Fruit fly (Drosophila melanogaster) whole organism, prepupa: Measurements from ENCODE around the gene CG9733.
A peak's percentile ranks its signal among the peaks of the same experiment; 100 is the strongest.

Experiments
- Blimp-1 ChIP-seq: fragments of 200-800 bp; sonication (Bioruptor generic); optimal IDR thresholded peaks from 3 replicates; lab custom pipeline; 2017; ENCODE audit warnings: missing biosample characterization, missing genetic modification characterization, mild to moderate bottlenecking, moderate library complexity, missing genetic modification reagents
- CG10631 ChIP-seq: fragments of 200-800 bp; sonication (Bioruptor generic); optimal IDR thresholded peaks from 2 replicates; lab custom pipeline; 2016; ENCODE audit warnings: missing biosample characterization, missing genetic modification characterization
- CG10669 ChIP-seq: fragments of 200-800 bp; sonication (Bioruptor generic); optimal IDR thresholded peaks from 3 replicates; lab custom pipeline; 2018; ENCODE audit warnings: missing biosample characterization, mild to moderate bottlenecking, missing genetic modification characterization, moderate library complexity
- CG11294 ChIP-seq: fragments of 200-800 bp; sonication (Bioruptor generic); IDR thresholded peaks from 2 replicates; pipeline ENCODE4 v1.3.6; 2022; ENCODE audit warnings: missing biosample characterization, missing genetic modification characterization
- CG11762 ChIP-seq: fragments of 200-800 bp; sonication (Bioruptor generic); optimal IDR thresholded peaks from 3 replicates; lab custom pipeline; 2016; ENCODE audit warnings: missing biosample characterization, missing genetic modification characterization; ENCODE audit not compliant: insufficient read depth
- CG11902 ChIP-seq: fragments of 200-800 bp; sonication (Bioruptor generic); optimal IDR thresholded peaks from 3 replicates; lab custom pipeline; 2016; ENCODE audit warnings: missing biosample characterization, missing genetic modification characterization
- CG1621 ChIP-seq: fragments of 200-800 bp; sonication (Bioruptor generic); optimal IDR thresholded peaks from 3 replicates; lab custom pipeline; 2018; ENCODE audit warnings: missing biosample characterization, mild to moderate bottlenecking, missing genetic modification characterization
- CG3032 ChIP-seq: fragments of 200-800 bp; optimal IDR thresholded peaks from 2 replicates; lab custom pipeline; 2019; ENCODE audit warnings: missing biosample characterization, mild to moderate bottlenecking, missing genetic modification characterization, moderate library complexity
- CG31627 ChIP-seq: fragments of 200-800 bp; sonication (Bioruptor generic); optimal IDR thresholded peaks from 3 replicates; lab custom pipeline; 2016; ENCODE audit warnings: missing biosample characterization, missing genetic modification characterization
- CG32006 ChIP-seq: fragments of 200-800 bp; sonication (Bioruptor generic); optimal IDR thresholded peaks from 3 replicates; lab custom pipeline; 2017; ENCODE audit warnings: missing biosample characterization, mild to moderate bottlenecking, missing genetic modification characterization
- CG3919 ChIP-seq: fragments of 200-800 bp; sonication (Bioruptor generic); optimal IDR thresholded peaks from 3 replicates; lab custom pipeline; 2016; ENCODE audit warnings: missing biosample characterization, missing genetic modification characterization
- CG4318 ChIP-seq: fragments of 200-800 bp; sonication (Bioruptor generic); optimal IDR thresholded peaks from 3 replicates; lab custom pipeline; 2017; ENCODE audit warnings: missing biosample characterization, mild to moderate bottlenecking, missing genetic modification characterization
- CG6163 ChIP-seq: fragments of 200-800 bp; sonication (Bioruptor generic); IDR thresholded peaks from 3 replicates; pipeline ENCODE4 v1.3.6; 2022; ENCODE audit warnings: missing biosample characterization, missing genetic modification characterization
- CG6276 ChIP-seq: fragments of 200-800 bp; sonication (Bioruptor generic); optimal IDR thresholded peaks from 2 replicates; lab custom pipeline; 2017; ENCODE audit warnings: missing biosample characterization, mild to moderate bottlenecking, missing genetic modification characterization
- CG6792 ChIP-seq: fragments of 200-800 bp; sonication (Bioruptor generic); optimal IDR thresholded peaks from 3 replicates; lab custom pipeline; 2016; ENCODE audit warnings: missing biosample characterization, missing genetic modification characterization
- CG7368 ChIP-seq: fragments of 200-800 bp; sonication (Bioruptor generic); optimal IDR thresholded peaks from 3 replicates; lab custom pipeline; 2016; ENCODE audit warnings: missing biosample characterization, missing genetic modification characterization
- CG8119 ChIP-seq: fragments of 200-800 bp; sonication (Bioruptor generic); IDR thresholded peaks from 3 replicates; pipeline ENCODE4 v1.3.6; 2022; ENCODE audit warnings: missing biosample characterization, missing genetic modification characterization
- CG8319 ChIP-seq: fragments of 200-800 bp; sonication (Bioruptor generic); optimal IDR thresholded peaks from 3 replicates; lab custom pipeline; 2016; ENCODE audit warnings: missing biosample characterization, missing genetic modification characterization
- CG8632 ChIP-seq: fragments of 200-800 bp; sonication (Bioruptor generic); optimal IDR thresholded peaks from 3 replicates; lab custom pipeline; 2016; ENCODE audit warnings: missing biosample characterization, missing genetic modification characterization
- CG9139 ChIP-seq: fragments of 200-800 bp; sonication (Bioruptor generic); optimal IDR thresholded peaks from 3 replicates; lab custom pipeline; 2017; ENCODE audit warnings: missing biosample characterization, mild to moderate bottlenecking, missing genetic modification characterization
- Eip75B ChIP-seq: fragments of 200-800 bp; sonication (Bioruptor generic); optimal IDR thresholded peaks from 3 replicates; lab custom pipeline; 2016; ENCODE audit warnings: missing biosample characterization, missing genetic modification characterization
- Eip78C ChIP-seq: fragments of 200-800 bp; sonication (Bioruptor generic); peaks from one replicate; lab custom pipeline; 2016; ENCODE audit warnings: missing biosample characterization, missing genetic modification characterization
- Eip93F ChIP-seq: fragments of 200-800 bp; sonication (Bioruptor generic); optimal IDR thresholded peaks from 2 replicates; lab custom pipeline; 2016; ENCODE audit warnings: missing biosample characterization, mild to moderate bottlenecking, missing genetic modification characterization
- Gug ChIP-seq: fragments of 200-800 bp; sonication (Bioruptor generic); IDR thresholded peaks from 2 replicates; pipeline ENCODE4 v1.3.6; 2022; ENCODE audit warnings: missing biosample characterization, missing genetic modification characterization
- Hr38 ChIP-seq: sonication (Bioruptor generic); optimal IDR thresholded peaks from 2 replicates; lab custom pipeline; 2016; ENCODE audit warnings: missing biosample characterization, missing genetic modification characterization
- Hr39 ChIP-seq: fragments of 200-800 bp; sonication (Bioruptor generic); optimal IDR thresholded peaks from 2 replicates; lab custom pipeline; 2016; ENCODE audit warnings: missing biosample characterization, missing genetic modification characterization
- Met ChIP-seq: fragments of 200-800 bp; sonication (Bioruptor generic); optimal IDR thresholded peaks from 3 replicates; lab custom pipeline; 2016; ENCODE audit warnings: missing biosample characterization, missing genetic modification characterization
- Sox102F ChIP-seq: fragments of 200-800 bp; sonication (Bioruptor generic); optimal IDR thresholded peaks from 2 replicates; lab custom pipeline; 2016; ENCODE audit warnings: missing biosample characterization, mild to moderate bottlenecking, missing genetic modification characterization
- Sox15 ChIP-seq: fragments of 200-800 bp; sonication (Bioruptor generic); optimal IDR thresholded peaks from 3 replicates; lab custom pipeline; 2016; ENCODE audit warnings: missing biosample characterization, missing genetic modification characterization
- achi ChIP-seq: fragments of 200-800 bp; sonication (Bioruptor generic); optimal IDR thresholded peaks from 3 replicates; lab custom pipeline; 2016; ENCODE audit warnings: missing biosample characterization, missing genetic modification characterization
- cyc ChIP-seq: fragments of 200-800 bp; sonication (Bioruptor generic); optimal IDR thresholded peaks from 3 replicates; lab custom pipeline; 2016; ENCODE audit warnings: missing biosample characterization, missing genetic modification characterization
- dac ChIP-seq: fragments of 200-800 bp; sonication (Bioruptor generic); optimal IDR thresholded peaks from 2 replicates; lab custom pipeline; 2017; ENCODE audit warnings: missing biosample characterization, mild to moderate bottlenecking, missing genetic modification characterization
- dsx ChIP-seq: fragments of 200-800 bp; optimal IDR thresholded peaks from 3 replicates; lab custom pipeline; 2019; ENCODE audit warnings: missing biosample characterization, mild to moderate bottlenecking, missing genetic modification characterization, moderate library complexity; ENCODE audit not compliant: poor library complexity, severe bottlenecking
- eg ChIP-seq: fragments of 200-800 bp; sonication (Bioruptor generic); IDR thresholded peaks from 3 replicates; pipeline ENCODE4 v1.3.6; 2022; ENCODE audit warnings: missing biosample characterization, missing genetic modification characterization
- esn ChIP-seq: fragments of 200-800 bp; sonication (Bioruptor generic); optimal IDR thresholded peaks from 2 replicates; lab custom pipeline; 2016; ENCODE audit warnings: missing biosample characterization, mild to moderate bottlenecking, missing genetic modification characterization, moderate library complexity
- fd59A ChIP-seq: fragments of 200-800 bp; sonication (Bioruptor generic); optimal IDR thresholded peaks from 2 replicates; lab custom pipeline; 2017; ENCODE audit warnings: missing biosample characterization, mild to moderate bottlenecking, missing genetic modification characterization, missing genetic modification reagents
- fd85E ChIP-seq: fragments of 200-800 bp; sonication (Bioruptor generic); optimal IDR thresholded peaks from 3 replicates; lab custom pipeline; 2016; ENCODE audit warnings: missing biosample characterization, missing genetic modification characterization
- fkh ChIP-seq: fragments of 200-800 bp; sonication (Bioruptor generic); optimal IDR thresholded peaks from 3 replicates; lab custom pipeline; 2017; ENCODE audit warnings: missing biosample characterization, mild to moderate bottlenecking, missing genetic modification characterization, moderate library complexity
- net ChIP-seq: fragments of 200-800 bp; sonication (Bioruptor generic); optimal IDR thresholded peaks from 3 replicates; lab custom pipeline; 2016; ENCODE audit warnings: missing biosample characterization, missing genetic modification characterization
- pdm3 ChIP-seq: fragments of 200-800 bp; sonication (Bioruptor generic); optimal IDR thresholded peaks from 3 replicates; lab custom pipeline; 2016; ENCODE audit warnings: missing biosample characterization, missing genetic modification characterization
- ss ChIP-seq, 2 experiments: fragments of 200-800 bp; sonication (Bioruptor generic); optimal IDR thresholded peaks; 2 replicates in 1 of 2; 3 replicates in 1 of 2; lab custom pipeline; 2017 to 2018; ENCODE audit warnings: mild to moderate bottlenecking in 2 of 2, missing biosample characterization in 2 of 2, missing genetic modification characterization in 2 of 2, moderate library complexity in 1 of 2
- svp ChIP-seq: fragments of 200-800 bp; sonication (Bioruptor generic); peaks from one replicate; lab custom pipeline; 2016; ENCODE audit warnings: missing biosample characterization, missing genetic modification characterization
- vri ChIP-seq: fragments of 200-800 bp; sonication (Bioruptor generic); optimal IDR thresholded peaks from 3 replicates; lab custom pipeline; 2016; ENCODE audit warnings: missing biosample characterization, mild to moderate bottlenecking, missing genetic modification characterization

CG9733 gene

DNA sequence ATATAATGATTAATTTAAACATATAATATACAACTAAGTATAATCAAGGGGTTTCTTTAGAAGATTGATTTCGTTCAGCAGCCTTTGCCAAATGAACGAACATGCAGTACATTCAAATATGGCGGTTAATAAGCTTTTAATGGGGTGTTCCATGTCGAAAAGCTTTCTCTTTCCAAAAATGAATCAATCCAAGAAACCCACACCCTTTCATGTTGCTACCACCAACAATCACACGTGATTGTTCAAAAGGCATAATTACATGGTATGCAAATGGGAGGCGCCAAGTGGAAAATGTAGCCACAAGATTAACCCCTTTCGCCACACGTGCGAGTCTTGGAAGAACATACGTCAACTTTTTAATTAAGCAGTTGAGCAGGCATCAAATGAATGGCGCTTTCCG, 40.6 kb downstream of the CG9733 start (continued):
- TF ChIP-seq Sox15 (GFP tag; lab: Kevin White, UChicago) (no peak), pdm3 (GFP tag; lab: Kevin White, UChicago) (no peak), CG9139 (GFP tag; lab: Kevin White, UChicago) (no peak), CG11294 (GFP tag; lab: Robert Waterston, UW) (no peak)

- TF ChIP-seq CG8632 (GFP tag; lab: Kevin White, UChicago): no peak
- peak; percentile 19 for TF ChIP-seq svp (GFP tag; lab: Kevin White, UChicago)
- TF ChIP-seq, all 60 proteins: peak for 1
Measured at dm6 chr3R:30204004-30204603, 42.4 kb downstream of the CG9733 start.

DNA sequence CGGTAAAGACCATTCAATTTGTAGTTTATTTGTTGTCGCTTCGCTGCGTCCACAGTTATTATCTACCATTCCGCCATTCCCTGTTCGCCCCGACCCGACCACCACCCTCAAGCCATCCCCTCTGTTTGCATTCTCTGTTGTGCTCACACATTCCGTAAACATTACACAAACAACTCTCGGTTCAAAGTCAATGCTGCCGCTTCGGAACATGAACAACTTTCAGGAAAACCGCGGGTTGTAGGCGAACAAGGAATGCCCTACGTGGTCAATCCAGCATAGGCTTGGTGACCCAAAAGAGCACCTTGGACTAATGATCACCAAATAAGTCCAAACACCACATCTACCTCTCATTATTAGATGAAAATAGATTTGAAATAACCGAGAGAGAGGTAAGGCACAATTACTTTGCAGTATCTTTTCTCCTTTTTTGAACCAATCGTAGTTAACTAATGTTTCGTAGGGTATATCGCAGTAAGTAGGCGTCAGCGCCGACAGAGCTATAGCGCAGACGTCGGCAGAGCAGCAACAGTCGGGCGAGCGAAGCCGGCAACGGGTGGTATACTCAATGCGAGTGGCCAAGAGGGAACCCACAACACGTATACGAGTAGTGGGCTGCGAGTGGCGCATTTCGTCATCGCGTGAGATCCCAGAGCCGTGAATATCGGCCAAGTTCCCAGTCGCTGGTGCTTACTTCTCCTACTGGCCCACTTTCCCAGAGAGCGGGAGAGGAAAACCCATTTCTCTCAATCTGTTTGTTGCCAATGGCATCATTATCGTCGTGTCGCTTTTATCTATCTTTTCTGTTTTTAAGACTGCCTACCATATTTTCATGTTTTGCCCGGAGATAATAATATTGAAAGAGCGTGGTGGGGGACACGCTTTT, 43.2 kb downstream of the CG9733 start:
- TF ChIP-seq dsx (GFP tag; lab: Kevin White, UChicago): peak; percentile 60
- peak; percentile 94 for TF ChIP-seq Eip78C (GFP tag; lab: Kevin White, UChicago)
- TF ChIP-seq Sox15 (GFP tag; lab: Kevin White, UChicago): peak; percentile 65
- TF ChIP-seq svp (GFP tag; lab: Kevin White, UChicago): peak; percentile 67
- TF ChIP-seq CG3919 (GFP tag; lab: Kevin White, UChicago): peak; percentile 74
- TF ChIP-seq ss (GFP tag; optimal IDR thresholded peaks at IDR 0.05; lab: Kevin White, UChicago): peak; percentile 61 to 72
- peak; percentile 72 for TF ChIP-seq CG10669
- TF ChIP-seq CG8319 (GFP tag; lab: Kevin White, UChicago): peak; percentile 67
- peak; percentile 72 for TF ChIP-seq CG11762 (GFP tag; lab: Kevin White, UChicago)
- peak; percentile 79 for TF ChIP-seq Eip75B
- TF ChIP-seq Sox102F: no peak
- TF ChIP-seq cyc: peak; percentile 48
- TF ChIP-seq dac: peak; percentile 59
- peak; percentile 24 for TF ChIP-seq vri
- TF ChIP-seq Eip93F (GFP tag; lab: Kevin White, UChicago): no peak
- peak; percentile 39 for TF ChIP-seq CG31627 (GFP tag; lab: Kevin White, UChicago)
- TF ChIP-seq CG6163 (GFP tag; lab: Robert Waterston, UW): peak; percentile 84
- TF ChIP-seq CG6792 (GFP tag; lab: Kevin White, UChicago): peak; percentile 70
- peak; percentile 63 for TF ChIP-seq CG4318 (GFP tag; lab: Kevin White, UChicago)
- TF ChIP-seq CG32006: peak; percentile 85
- TF ChIP-seq esn: peak; percentile 61
- TF ChIP-seq CG7368: peak; percentile 70
- peak; percentile 46 for TF ChIP-seq CG1621 (tag; lab: Kevin White, UChicago)
- TF ChIP-seq achi (GFP tag; lab: Kevin White, UChicago): peak; percentile 80
- TF ChIP-seq CG3032: peak; percentile 69
- peak; percentile 42 for TF ChIP-seq fd59A
- TF ChIP-seq CG10631 (GFP tag; lab: Kevin White, UChicago): peak; percentile 64
- peak; percentile 69 for TF ChIP-seq net (GFP tag; lab: Kevin White, UChicago)
- TF ChIP-seq Blimp-1 (GFP tag; lab: Kevin White, UChicago): no peak
- TF ChIP-seq fd85E: peak; percentile 13
- TF ChIP-seq eg (GFP tag; lab: Robert Waterston, UW): peak; percentile 75; the same call in 2 of the 3 replicates
- peak; percentile 65 for TF ChIP-seq Met (GFP tag; lab: Kevin White, UChicago)
- TF ChIP-seq CG9139 (GFP tag; lab: Kevin White, UChicago): peak; percentile 2
- peak; percentile 99 for TF ChIP-seq fkh (GFP tag; lab: Kevin White, UChicago)
- TF ChIP-seq Gug: 0 out of 2 replicates have a peak, but pooled peaks have one; percentile 32
- TF ChIP-seq Hr39 (GFP tag; lab: Kevin White, UChicago): peak; percentile 40
- TF ChIP-seq CG8632 (GFP tag; lab: Kevin White, UChicago): peak; percentile 14
- peak; percentile 84 for TF ChIP-seq CG6276 (GFP tag; lab: Kevin White, UChicago)
- TF ChIP-seq CG11902 (GFP tag; lab: Kevin White, UChicago): peak; percentile 69
- no peak for TF ChIP-seq Hr38 (GFP tag; lab: Kevin White, UChicago)
- TF ChIP-seq pdm3 (GFP tag; lab: Kevin White, UChicago): peak; percentile 69
- TF ChIP-seq CG8119 (GFP tag; lab: Robert Waterston, UW): peak; percentile 77
